Worm (Caenorhabditis elegans) whole organism, young adult: Measurements from ENCODE around the gene nhr-203.

ENCODE experiments used
- akir-1 ChIP-seq: fragments of 200-800 bp; sonication (Bioruptor generic); optimal IDR thresholded peaks from 2 replicates; lab custom pipeline; 2018; ENCODE audit warnings: mild to moderate bottlenecking, missing genetic modification characterization, moderate library complexity, missing compliant biosample characterization
- chd-7 ChIP-seq: sonication (generic microtip); optimal IDR thresholded peaks from 2 replicates; lab custom pipeline; 2016; ENCODE audit warnings: mild to moderate bottlenecking, missing genetic modification characterization, moderate library complexity, missing compliant biosample characterization

DNA sequence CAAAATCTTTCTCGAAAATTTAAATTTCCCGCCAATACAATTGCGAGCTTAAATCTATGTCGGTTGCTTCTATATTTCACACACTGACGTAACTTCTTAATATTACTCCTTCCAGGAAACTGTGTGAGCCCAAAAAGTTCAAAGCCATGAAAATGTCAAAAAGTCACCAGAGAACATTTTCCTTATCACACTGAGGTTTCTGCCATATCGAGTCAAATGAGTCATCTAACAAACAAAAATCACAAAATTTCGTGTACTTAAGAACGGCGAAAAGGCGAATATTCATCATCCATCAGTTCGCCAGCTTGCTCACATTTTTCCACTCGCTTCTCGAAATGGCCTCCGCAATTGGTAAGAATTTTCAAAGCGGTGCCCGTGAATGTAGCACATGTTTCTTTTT, 9.9 kb upstream of the nhr-203 start, which contains the start of gene M02H5.8:
- TF ChIP-seq chd-7 (tag; lab: Kevin White, UChicago) (no peak), akir-1 (GFP tag; lab: Kevin White, UChicago) (no peak)
